Worm (Caenorhabditis elegans): ENCODE results near the gene tbc-7.

The tbc-7 gene

ce11 chrX:5179874-5180273 lies 45.8 kb downstream of the tbc-7 start, which contains the start of gene sru-48:
TSS of gene sru-48 (plus strand) at chrX:5180174.
- TF ChIP-seq attf-6 (GFP tag; IDR thresholded peaks at IDR 0.05), result no peak
- no peak for TF ChIP-seq dox-1 (GFP tag; IDR thresholded peaks at IDR 0.05)
- TF ChIP-seq repo-1 (tag; optimal IDR thresholded peaks at IDR 0.05), result no peak
- no peak for TF ChIP-seq C17E4.6 (GFP tag; IDR thresholded peaks at IDR 0.05)
- no peak for TF ChIP-seq sptf-2 (GFP tag; optimal IDR thresholded peaks at IDR 0.05)
- no peak for TF ChIP-seq B0019.2 (GFP tag; conservative IDR thresholded peaks at IDR 0.05)
- TF ChIP-seq F22D6.2 (tag; optimal IDR thresholded peaks at IDR 0.05), result no peak
- no peak for TF ChIP-seq T26A5.8 (tag; optimal IDR thresholded peaks at IDR 0.05)
- TF ChIP-seq hsf-1 (GFP tag; IDR thresholded peaks at IDR 0.05), result no peak
- TF ChIP-seq unc-130 (GFP tag; optimal IDR thresholded peaks at IDR 0.05), result no peak
- no peak for TF ChIP-seq nfyb-1 (GFP tag; IDR thresholded peaks at IDR 0.05)
- TF ChIP-seq dpl-1 (GFP tag; optimal IDR thresholded peaks at IDR 0.05), result no peak
- no peak for TF ChIP-seq aptf-3 (GFP tag; IDR thresholded peaks at IDR 0.05)
- TF ChIP-seq unc-62 (GFP tag; optimal IDR thresholded peaks at IDR 0.05), result no peak
- TF ChIP-seq attf-3 (GFP tag; conservative IDR thresholded peaks at IDR 0.05), result no peak
- no peak for TF ChIP-seq ccch-3 (GFP tag; optimal IDR thresholded peaks at IDR 0.05)
- TF ChIP-seq nfya-2 (GFP tag; IDR thresholded peaks at IDR 0.05), result no peak
- no peak for TF ChIP-seq K11D2.4 (GFP tag; IDR thresholded peaks at IDR 0.05)
- TF ChIP-seq Y95B8A.8 (GFP tag; IDR thresholded peaks at IDR 0.05), result no peak
- TF ChIP-seq snpc-1.3 (tag; optimal IDR thresholded peaks at IDR 0.05; ENCODE audit: insufficient read depth), result no peak

- TF ChIP-seq akir-1 (GFP tag; optimal IDR thresholded peaks at IDR 0.05), result no peak
- TF ChIP-seq Y95B8A.8 (GFP tag; IDR thresholded peaks at IDR 0.05), result no peak
- no peak for TF ChIP-seq ama-1 (optimal IDR thresholded peaks at IDR 0.05)
- no peak for TF ChIP-seq ama-1 (GFP tag; optimal IDR thresholded peaks at IDR 0.05)
- TF ChIP-seq mcd-1 (GFP tag; IDR thresholded peaks at IDR 0.05), result no peak
- no peak for TF ChIP-seq F23B12.7 (tag; optimal IDR thresholded peaks at IDR 0.05; ENCODE audit: insufficient read depth)
- no peak for TF ChIP-seq B0035.1 (tag; optimal IDR thresholded peaks at IDR 0.05)
- no peak for TF ChIP-seq rpc-1 (optimal IDR thresholded peaks at IDR 0.05)
- TF ChIP-seq rpc-1 (tag; optimal IDR thresholded peaks at IDR 0.05), result no peak
- no peak for TF ChIP-seq lin-35 (GFP tag; optimal IDR thresholded peaks at IDR 0.05)
- TF ChIP-seq attf-3 (GFP tag; conservative IDR thresholded peaks at IDR 0.05), result no peak
These were observed 49.9 kb downstream of the tbc-7 start, which contains the start of gene T03G11.9 for ce11 chrX:5183931-5184330. TSS of gene T03G11.9 (plus strand) at chrX:5184231.

- TF ChIP-seq ztf-18 (tag; optimal IDR thresholded peaks at IDR 0.05) (no peak), dpl-1 (GFP tag; optimal IDR thresholded peaks at IDR 0.05) (no peak), ceh-100 (GFP tag; IDR thresholded peaks at IDR 0.05) (no peak), attf-5 (GFP tag; optimal IDR thresholded peaks at IDR 0.05) (no peak), egrh-3 (GFP tag; IDR thresholded peaks at IDR 0.05) (no peak), T07F8.4 (tag; optimal IDR thresholded peaks at IDR 0.05) (no peak), snpc-1.1 (tag; optimal IDR thresholded peaks at IDR 0.05; ENCODE audit: insufficient read depth) (no peak), C17E4.6 (GFP tag; IDR thresholded peaks at IDR 0.05) (no peak), ztf-25 (GFP tag; IDR thresholded peaks at IDR 0.05) (no peak), madf-8 (GFP tag; conservative IDR thresholded peaks at IDR 0.05) (no peak), ztf-22 (GFP tag; optimal IDR thresholded peaks at IDR 0.05) (no peak), gei-17 (GFP tag; optimal IDR thresholded peaks at IDR 0.05) (no peak), ceh-91 (GFP tag; IDR thresholded peaks at IDR 0.05) (no peak), ama-1 (optimal IDR thresholded peaks at IDR 0.05) (no peak), ama-1 (GFP tag; optimal IDR thresholded peaks at IDR 0.05) (no peak), ZK185.1 (tag; optimal IDR thresholded peaks at IDR 0.05; ENCODE audit: poor library complexity, severe bottlenecking) (no peak)
These were observed 54.9 kb downstream of the tbc-7 start, which contains the start of gene zig-6 for ce11 chrX:5188977-5189376. TSS of gene zig-6 (minus strand) at chrX:5189077.

Measured in whole organism, young adult.